Fruit fly (Drosophila melanogaster): ENCODE results near the gene CG7299.

The CG7299 gene

dm6 chr2L:10703281-10703680, 19.1 kb upstream of the CG7299 start, which contains the start of gene CG6415 (continued):
- peak; percentile 25 for TF ChIP-seq slou (GFP tag; optimal IDR thresholded peaks at IDR 0.05)
- TF ChIP-seq mirr (GFP tag; optimal IDR thresholded peaks at IDR 0.05), result peak; percentile 12
- peak; percentile 70 for TF ChIP-seq CG7556 (GFP tag; optimal IDR thresholded peaks at IDR 0.05)
- TF ChIP-seq dimm (GFP tag; IDR thresholded peaks at IDR 0.05), result no peak
- peak; percentile 57 for TF ChIP-seq CG9876 (GFP tag; optimal IDR thresholded peaks at IDR 0.05)
- peak; percentile 73 for TF ChIP-seq Hsf (GFP tag; optimal IDR thresholded peaks at IDR 0.05)
- TF ChIP-seq CG6813 (GFP tag; optimal IDR thresholded peaks at IDR 0.05), result peak; percentile 59
- TF ChIP-seq Camta (GFP tag; optimal IDR thresholded peaks at IDR 0.05), result peak; percentile 64
- peak; percentile 32; the same call in 1 of the 2 replicates for TF ChIP-seq al (GFP tag; IDR thresholded peaks at IDR 0.05)
- no peak for TF ChIP-seq Fer1 (GFP tag; optimal IDR thresholded peaks at IDR 0.05)
- TF ChIP-seq CG15073 (GFP tag; optimal IDR thresholded peaks at IDR 0.05), result no peak
- peak; percentile 42 for TF ChIP-seq CG11398 (GFP tag; optimal IDR thresholded peaks at IDR 0.05)
- TF ChIP-seq CG13287 (GFP tag; IDR thresholded peaks at IDR 0.05; ENCODE audit: partially characterized antibody), result no peak
- TF ChIP-seq Rx (GFP tag; IDR thresholded peaks at IDR 0.05), result peak; percentile 47; the same call in 1 of the 2 replicates
- peak; percentile 57; the same call in 2 of the 3 replicates for TF ChIP-seq Mrtf (GFP tag; IDR thresholded peaks at IDR 0.05)
- TF ChIP-seq CkIIα-i1 (GFP tag; IDR thresholded peaks at IDR 0.05), result no peak
- peak; percentile 32; the same call in 1 of the 3 replicates for TF ChIP-seq CG14050 (GFP tag; IDR thresholded peaks at IDR 0.05)
- no peak for TF ChIP-seq CG31388 (GFP tag; optimal IDR thresholded peaks at IDR 0.05)
- TF ChIP-seq zfh2 (GFP tag; optimal IDR thresholded peaks at IDR 0.05), result peak; percentile 56
- TF ChIP-seq CG13624 (GFP tag; optimal IDR thresholded peaks at IDR 0.05), result peak; percentile 70
- TF ChIP-seq CG6683 (GFP tag; optimal IDR thresholded peaks at IDR 0.05), result no peak
- TF ChIP-seq Fer2 (tag; optimal IDR thresholded peaks at IDR 0.05), result peak; percentile 57
- TF ChIP-seq ind (GFP tag; optimal IDR thresholded peaks at IDR 0.05), result peak; percentile 74
- peak; percentile 73 for TF ChIP-seq bab2 (GFP tag; optimal IDR thresholded peaks at IDR 0.05)
- TF ChIP-seq salm (tag; optimal IDR thresholded peaks at IDR 0.05), result peak; percentile 47
- TF ChIP-seq twi (tag; optimal IDR thresholded peaks at IDR 0.05), result no peak
- peak; percentile 78 for TF ChIP-seq CG12769 (tag; optimal IDR thresholded peaks at IDR 0.05)
- no peak for TF ChIP-seq hb (GFP tag; IDR thresholded peaks at IDR 0.05; ENCODE audit: partially characterized antibody)
- no peak for TF ChIP-seq mld (GFP tag; IDR thresholded peaks at IDR 0.05; ENCODE audit: partially characterized antibody)
- no peak for TF ChIP-seq CG4707 (GFP tag; optimal IDR thresholded peaks at IDR 0.05)
- TF ChIP-seq CG11696 (GFP tag; IDR thresholded peaks at IDR 0.05), result peak; percentile 58; the same call in 1 of the 2 replicates
- TF ChIP-seq CG11456 (GFP tag; IDR thresholded peaks at IDR 0.05), result peak; percentile 78
- no peak for TF ChIP-seq CG7987 (GFP tag; optimal IDR thresholded peaks at IDR 0.05)
- TF ChIP-seq CG32767 (GFP tag; IDR thresholded peaks at IDR 0.05), result peak; percentile 21; the same call in 1 of the 2 replicates
- TF ChIP-seq sd (tag; optimal IDR thresholded peaks at IDR 0.05), result no peak
- no peak for TF ChIP-seq CG12299 (tag; optimal IDR thresholded peaks at IDR 0.05)
- TF ChIP-seq CG7357 (GFP tag; IDR thresholded peaks at IDR 0.05), result peak; percentile 72
- TF ChIP-seq bowl (GFP tag; IDR thresholded peaks at IDR 0.05), result no peak
- TF ChIP-seq CG10979 (tag; optimal IDR thresholded peaks at IDR 0.05), result peak; percentile 83
- TF ChIP-seq prd (optimal IDR thresholded peaks at IDR 0.05), result no peak
- peak; percentile 89 for TF ChIP-seq prd (GFP tag; IDR thresholded peaks at IDR 0.05)
- 0 out of 2 replicates have a peak, but pooled peaks have one; percentile 37 for TF ChIP-seq Oaz (GFP tag; IDR thresholded peaks at IDR 0.05)
- peak; percentile 15 for TF ChIP-seq tx (GFP tag; optimal IDR thresholded peaks at IDR 0.05)
- no peak for TF ChIP-seq CG10431 (GFP tag; optimal IDR thresholded peaks at IDR 0.05)
- TF ChIP-seq Deaf1 (tag; optimal IDR thresholded peaks at IDR 0.05), result no peak
- no peak for TF ChIP-seq Dfd (GFP tag; optimal IDR thresholded peaks at IDR 0.05)
- TF ChIP-seq CG1024 (GFP tag; IDR thresholded peaks at IDR 0.05), result no peak
- no peak for TF ChIP-seq CG3726 (GFP tag; IDR thresholded peaks at IDR 0.05)
- peak; percentile 9 for TF ChIP-seq wek (GFP tag; optimal IDR thresholded peaks at IDR 0.05)
- peak; percentile 77 for TF ChIP-seq H2.0 (GFP tag; IDR thresholded peaks at IDR 0.05)
- TF ChIP-seq cg (GFP tag; optimal IDR thresholded peaks at IDR 0.05), result no peak
- peak; percentile 6 for TF ChIP-seq CG12942 (GFP tag; optimal IDR thresholded peaks at IDR 0.05)

All from whole organism, embryonic.